Worm (Caenorhabditis elegans) whole organism, L3 larva: ENCODE results near the gene F41C3.11.

ENCODE experiments used
- R02D3.7 ChIP-seq: fragments of 150-350 bp; optimal IDR thresholded peaks from 2 replicates; lab custom pipeline; 2014; ENCODE audit warnings: missing biosample characterization, missing genetic modification characterization
- ZK546.5 ChIP-seq: sonication (generic microtip); optimal IDR thresholded peaks from 2 replicates; lab custom pipeline; 2017; ENCODE audit warnings: missing biosample characterization, missing genetic modification characterization
- ama-1 ChIP-seq: fragments of 150-350 bp; optimal IDR thresholded peaks from 2 replicates; lab custom pipeline; 2018
- ceh-16 ChIP-seq: sonication (generic microtip); optimal IDR thresholded peaks from 2 replicates; lab custom pipeline; 2017; ENCODE audit warnings: missing biosample characterization, missing genetic modification characterization
- ceh-28 ChIP-seq: fragments of 150-350 bp; optimal IDR thresholded peaks from 2 replicates; lab custom pipeline; 2014; ENCODE audit warnings: missing biosample characterization, missing genetic modification reagents, missing genetic modification characterization
- ceh-82 ChIP-seq: fragments of 150-350 bp; optimal IDR thresholded peaks from 2 replicates; lab custom pipeline; 2014; ENCODE audit warnings: missing biosample characterization, missing genetic modification characterization
- ceh-9 ChIP-seq: sonication (generic microtip); optimal IDR thresholded peaks from 2 replicates; lab custom pipeline; 2018; ENCODE audit warnings: missing biosample characterization, missing genetic modification characterization
- daf-12 ChIP-seq: fragments of 150-350 bp; optimal IDR thresholded peaks from 2 replicates; lab custom pipeline; 2014; ENCODE audit warnings: missing biosample characterization, missing genetic modification reagents, missing genetic modification characterization
- egl-27 ChIP-seq: sonication (generic microtip); optimal IDR thresholded peaks from 4 replicates; lab custom pipeline; 2017; ENCODE audit warnings: missing biosample characterization, missing genetic modification reagents, missing genetic modification characterization
- elt-1 ChIP-seq: fragments of 150-350 bp; optimal IDR thresholded peaks from 2 replicates; lab custom pipeline; 2014; ENCODE audit warnings: missing biosample characterization, missing genetic modification characterization
- elt-2 ChIP-seq: sonication (generic microtip); optimal IDR thresholded peaks from 2 replicates; lab custom pipeline; 2016; ENCODE audit warnings: missing genetic modification reagents, mild to moderate bottlenecking, missing genetic modification characterization, missing compliant biosample characterization
- elt-3 ChIP-seq, 3 experiments: fragments of 150-350 bp in 1 of 3; sonication (generic microtip) in 2 of 3; optimal IDR thresholded peaks; 2 replicates in 2 of 3; 4 replicates in 1 of 3; lab custom pipeline; 2014 to 2017; ENCODE audit warnings: missing biosample characterization in 3 of 3, missing genetic modification characterization in 3 of 3
- eor-1 ChIP-seq, 2 experiments: fragments of 150-350 bp; optimal IDR thresholded peaks; 2 replicates each; lab custom pipeline; 2014 to 2018; ENCODE audit warnings: missing biosample characterization in 2 of 2, missing genetic modification characterization in 2 of 2
- fkh-2 ChIP-seq: fragments of 150-350 bp; optimal IDR thresholded peaks from 2 replicates; lab custom pipeline; 2014; ENCODE audit warnings: missing biosample characterization, missing genetic modification reagents, missing genetic modification characterization
- fos-1 ChIP-seq: fragments of 150-350 bp; optimal IDR thresholded peaks from 2 replicates; lab custom pipeline; 2014; ENCODE audit warnings: missing biosample characterization, missing genetic modification characterization
- hmg-11 ChIP-seq: sonication (generic microtip); optimal IDR thresholded peaks from 2 replicates; lab custom pipeline; 2016; ENCODE audit warnings: missing genetic modification characterization, missing compliant biosample characterization
- lin-15B ChIP-seq: fragments of 150-350 bp; optimal IDR thresholded peaks from 2 replicates; lab custom pipeline; 2014; ENCODE audit warnings: missing biosample characterization, missing genetic modification characterization
- lin-39 ChIP-seq: fragments of 150-350 bp; optimal IDR thresholded peaks from 2 replicates; lab custom pipeline; 2018; ENCODE audit warnings: missing biosample characterization, missing genetic modification reagents, missing genetic modification characterization
- lsy-12 ChIP-seq: sonication (generic microtip); optimal IDR thresholded peaks from 2 replicates; lab custom pipeline; 2016; ENCODE audit warnings: mild to moderate bottlenecking, missing genetic modification characterization, missing compliant biosample characterization
- nhr-11 ChIP-seq: fragments of 150-350 bp; optimal IDR thresholded peaks from 2 replicates; lab custom pipeline; 2014; ENCODE audit warnings: missing biosample characterization, missing genetic modification characterization
- nhr-12 ChIP-seq: fragments of 150-350 bp; optimal IDR thresholded peaks from 2 replicates; lab custom pipeline; 2014; ENCODE audit warnings: missing biosample characterization, missing genetic modification characterization
- nhr-23 ChIP-seq: fragments of 150-350 bp; optimal IDR thresholded peaks from 2 replicates; lab custom pipeline; 2014; ENCODE audit warnings: missing biosample characterization, missing genetic modification reagents, missing genetic modification characterization
- nhr-237 ChIP-seq: fragments of 150-350 bp; optimal IDR thresholded peaks from 2 replicates; lab custom pipeline; 2014; ENCODE audit warnings: missing biosample characterization, missing genetic modification characterization
- nhr-25 ChIP-seq: sonication (generic microtip); optimal IDR thresholded peaks from 2 replicates; lab custom pipeline; 2017; ENCODE audit warnings: missing biosample characterization, missing genetic modification characterization
- nhr-43 ChIP-seq: sonication (generic microtip); optimal IDR thresholded peaks from 2 replicates; lab custom pipeline; 2016; ENCODE audit warnings: mild to moderate bottlenecking, missing genetic modification characterization, missing compliant biosample characterization; ENCODE audit not compliant: poor library complexity, severe bottlenecking
- nhr-67 ChIP-seq: fragments of 150-350 bp; optimal IDR thresholded peaks from 2 replicates; lab custom pipeline; 2014; ENCODE audit warnings: missing biosample characterization, missing genetic modification characterization
- nhr-76 ChIP-seq: fragments of 150-350 bp; sonication (generic microtip); optimal IDR thresholded peaks from 5 replicates; lab custom pipeline; 2014; ENCODE audit warnings: missing biosample characterization, missing genetic modification characterization
- pha-4 ChIP-seq: fragments of 150-350 bp; optimal IDR thresholded peaks from 2 replicates; lab custom pipeline; 2014; ENCODE audit warnings: missing biosample characterization, missing genetic modification reagents, missing genetic modification characterization
- pqm-1 ChIP-seq: fragments of 150-350 bp; optimal IDR thresholded peaks from 2 replicates; lab custom pipeline; 2017; ENCODE audit warnings: missing biosample characterization, missing genetic modification characterization, inconsistent platforms
- tbx-2 ChIP-seq: sonication (generic microtip); optimal IDR thresholded peaks from 2 replicates; lab custom pipeline; 2016; ENCODE audit warnings: mild to moderate bottlenecking, missing genetic modification characterization, missing compliant biosample characterization
- unc-39 ChIP-seq: sonication (generic microtip); optimal IDR thresholded peaks from 4 replicates; lab custom pipeline; 2017; ENCODE audit warnings: missing biosample characterization, missing genetic modification characterization
- unc-62 ChIP-seq: fragments of 150-350 bp; sonication (generic microtip); optimal IDR thresholded peaks from 4 replicates; lab custom pipeline; 2014; ENCODE audit warnings: missing biosample characterization, missing genetic modification reagents, missing genetic modification characterization
- zag-1 ChIP-seq: fragments of 150-350 bp; optimal IDR thresholded peaks from 2 replicates; lab custom pipeline; 2014; ENCODE audit warnings: missing biosample characterization, missing genetic modification characterization
- ztf-11 ChIP-seq: fragments of 150-350 bp; optimal IDR thresholded peaks from 2 replicates; lab custom pipeline; 2014; ENCODE audit warnings: missing biosample characterization, missing genetic modification characterization
- ztf-4 ChIP-seq: fragments of 150-350 bp; optimal IDR thresholded peaks from 2 replicates; lab custom pipeline; 2014; ENCODE audit warnings: missing biosample characterization, missing genetic modification characterization

F41C3.11 gene

DNA sequence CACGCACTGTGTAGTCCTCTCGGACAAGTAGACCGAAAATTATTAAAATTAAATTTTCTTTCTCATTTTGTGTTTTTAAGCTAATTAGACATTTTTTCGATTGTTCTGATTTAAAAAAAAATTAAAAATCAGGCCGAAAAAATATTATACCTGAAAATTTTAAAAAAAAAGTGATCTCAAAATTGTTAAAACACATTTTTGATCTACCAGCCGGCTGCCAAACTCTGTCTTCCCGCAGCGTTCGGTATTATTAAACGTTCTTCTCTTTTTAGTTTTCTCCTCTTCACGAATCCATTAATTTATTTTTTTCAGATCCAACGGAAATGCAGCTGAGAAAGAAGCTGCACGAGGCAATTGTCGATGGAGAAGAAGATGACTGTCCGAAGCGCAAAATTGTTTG is 19.4 kb upstream of the F41C3.11 start, which contains the start of gene C27D9.1:
Gene C27D9.1 (plus strand): TSS at position 281 of the 400 bp plus-strand sequence.
- no peak for TF ChIP-seq unc-62
- no peak for TF ChIP-seq lin-15B
- TF ChIP-seq lsy-12 = no peak
- no peak for TF ChIP-seq unc-39 (tag; lab: Kevin White, UChicago)
- no peak for TF ChIP-seq lin-39 (tag; lab: Kevin White, UChicago)
- no peak for TF ChIP-seq elt-2 (tag; lab: Kevin White, UChicago)
- no peak for TF ChIP-seq ceh-9 (tag; lab: Kevin White, UChicago)
- no peak for TF ChIP-seq eor-1 (tag; optimal IDR thresholded peaks at IDR 0.05; lab: Kevin White, UChicago)
- no peak for TF ChIP-seq zag-1 (tag; lab: Kevin White, UChicago)
- no peak for TF ChIP-seq fos-1
- no peak for TF ChIP-seq nhr-237 (tag; lab: Kevin White, UChicago)
- no peak for TF ChIP-seq elt-1

ce11 chrII:4752257-4752728 is 18.5 kb upstream of the F41C3.11 start, which contains the start of gene F41C3.1:
TSS of gene F41C3.1 (plus strand) at chrII:4752307.
- TF ChIP-seq pqm-1 = no peak
- TF ChIP-seq, all 47 proteins: peak for 0

DNA sequence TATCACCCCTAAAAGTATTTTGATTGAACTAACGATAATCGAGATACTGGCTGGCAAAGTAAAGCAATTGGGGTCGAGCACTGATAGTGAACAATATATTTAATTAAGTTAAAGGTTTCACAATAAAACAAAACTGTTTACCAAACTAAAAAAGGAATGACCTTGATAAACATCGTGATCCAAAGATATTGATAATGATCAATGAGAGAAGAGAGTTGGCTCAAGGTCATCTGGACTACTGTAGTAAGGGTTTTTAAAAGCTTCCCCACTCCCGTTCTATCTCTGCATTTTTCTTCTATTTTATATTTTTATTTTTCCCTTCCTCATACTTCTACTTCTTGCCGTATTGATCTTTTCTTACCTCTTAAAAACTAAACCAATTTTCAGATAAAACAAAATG is 15.8 kb upstream of the F41C3.11 start, which contains the start of gene F41C3.2:
Gene F41C3.2 (plus strand): TSS at position 388 of the 400 bp plus-strand sequence.
- TF ChIP-seq nhr-11 (no peak), tbx-2 (tag; lab: Kevin White, UChicago) (no peak), R02D3.7 (tag; lab: Kevin White, UChicago) (no peak), ztf-11 (no peak), nhr-23 (tag; lab: Kevin White, UChicago) (no peak), ZK546.5 (no peak), pqm-1 (no peak), hmg-11 (tag; lab: Kevin White, UChicago) (no peak), nhr-12 (tag; lab: Kevin White, UChicago) (no peak), nhr-25 (tag; lab: Kevin White, UChicago) (peak; percentile 46), ceh-9 (tag; lab: Kevin White, UChicago) (no peak), nhr-76 (no peak), elt-3 (tag; optimal IDR thresholded peaks at IDR 0.05; lab: Kevin White, UChicago) (peak in 1 of 3 experiments; percentile 2), ama-1 (lab: Kevin White, UChicago) (no peak)

ce11 chrII:4748374-4748773 is 14.6 kb upstream of the F41C3.11 start:
- TF ChIP-seq ceh-28 (tag; lab: Kevin White, UChicago) (no peak), ceh-82 (tag; lab: Kevin White, UChicago) (no peak), nhr-25 (tag; lab: Kevin White, UChicago) (peak; percentile 68), R02D3.7 (tag; lab: Kevin White, UChicago) (no peak), lsy-12 (peak; percentile 54), ztf-4 (tag; lab: Kevin White, UChicago) (peak; percentile 6), nhr-43 (tag; lab: Kevin White, UChicago) (peak; percentile 57)

DNA sequence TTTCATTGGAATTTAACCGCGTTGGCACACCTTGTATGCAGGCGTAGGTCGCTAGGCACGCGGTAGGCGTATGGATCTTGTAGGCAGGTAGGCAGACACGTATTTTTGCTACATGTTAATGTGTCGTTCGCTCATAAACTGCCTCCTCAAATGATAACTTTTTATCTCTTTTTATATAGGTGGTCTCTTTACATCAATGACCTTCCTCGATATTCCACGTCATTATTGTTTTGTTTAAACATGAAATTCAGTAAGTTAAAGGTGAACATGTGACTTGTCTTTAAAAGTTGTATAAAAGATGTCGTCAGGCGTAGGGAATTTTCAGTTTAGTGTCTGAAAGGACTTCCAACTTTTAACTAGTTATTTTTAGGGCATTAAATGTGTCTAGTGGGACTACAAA is 13.9 kb upstream of the F41C3.11 start:
- TF ChIP-seq fkh-2 (tag; lab: Kevin White, UChicago) = no peak
- TF ChIP-seq egl-27 (tag; lab: Kevin White, UChicago) = no peak
- no peak for TF ChIP-seq pqm-1
- no peak for TF ChIP-seq ceh-16 (tag; lab: Kevin White, UChicago)
- no peak for TF ChIP-seq nhr-67 (tag; lab: Kevin White, UChicago)
- TF ChIP-seq nhr-76 = no peak
- peak; percentile 23 for TF ChIP-seq ama-1 (lab: Kevin White, UChicago)
- TF ChIP-seq nhr-237 (tag; lab: Kevin White, UChicago) = no peak
- TF ChIP-seq pha-4 (tag; lab: Kevin White, UChicago) = no peak
- TF ChIP-seq elt-1 = no peak
- TF ChIP-seq lsy-12 = no peak
- TF ChIP-seq nhr-25 (tag; lab: Kevin White, UChicago) = peak; percentile 66
- peak; percentile 12 for TF ChIP-seq nhr-43 (tag; lab: Kevin White, UChicago)
- no peak for TF ChIP-seq nhr-23 (tag; lab: Kevin White, UChicago)
- no peak for TF ChIP-seq hmg-11 (tag; lab: Kevin White, UChicago)
- no peak for TF ChIP-seq daf-12 (tag; lab: Kevin White, UChicago)
- TF ChIP-seq unc-62 = no peak
